Fruit fly (Drosophila melanogaster) whole organism, pupa: ENCODE data around the gene CG7156.

Experiments used
- CG10348 ChIP-seq: fragments of 200-800 bp; sonication (Bioruptor generic); IDR thresholded peaks from 2 replicates; pipeline ENCODE4 v1.3.6; 2022; ENCODE audit warnings: missing biosample characterization, missing genetic modification characterization
- CG17806 ChIP-seq: fragments of 200-800 bp; sonication (Bioruptor generic); optimal IDR thresholded peaks from 2 replicates; lab custom pipeline; 2018; ENCODE audit warnings: missing biosample characterization, mild to moderate bottlenecking, missing genetic modification characterization, moderate library complexity
- CG32121 ChIP-seq: fragments of 200-800 bp; sonication (Bioruptor generic); IDR thresholded peaks from 2 replicates; pipeline ENCODE4 v1.3.6; 2022; ENCODE audit warnings: missing biosample characterization, missing genetic modification characterization

- TF ChIP-seq CG32121 (GFP tag; lab: Robert Waterston, UW): no peak
- TF ChIP-seq CG17806 (tag; lab: Kevin White, UChicago): no peak
- TF ChIP-seq CG10348 (GFP tag; lab: Robert Waterston, UW): no peak
Observed at dm6 chr3R:18269744-18270348, 27.9 kb upstream of the CG7156 start.
